Worm (Caenorhabditis elegans) whole organism, L2 larva: ENCODE results near the gene hpo-38.

ENCODE experiments used
- C34F6.9 ChIP-seq: fragments of 150-350 bp; optimal IDR thresholded peaks from 2 replicates; lab custom pipeline; 2014; ENCODE audit warnings: missing biosample characterization, missing genetic modification characterization
- ama-1 ChIP-seq: fragments of 150-350 bp; optimal IDR thresholded peaks from 2 replicates; lab custom pipeline; 2018; ENCODE audit warnings: inconsistent platforms
- elt-1 ChIP-seq: fragments of 150-350 bp; optimal IDR thresholded peaks from 2 replicates; lab custom pipeline; 2014; ENCODE audit warnings: missing biosample characterization, missing genetic modification characterization
- elt-3 ChIP-seq: sonication (generic microtip); optimal IDR thresholded peaks from 2 replicates; lab custom pipeline; 2017; ENCODE audit warnings: missing biosample characterization, missing genetic modification characterization
- lin-39 ChIP-seq: fragments of 150-350 bp; optimal IDR thresholded peaks from 2 replicates; lab custom pipeline; 2014; ENCODE audit warnings: missing biosample characterization, missing genetic modification reagents, missing genetic modification characterization
- lsy-2 ChIP-seq, 2 experiments: fragments of 150-350 bp in 1 of 2; sonication (generic microtip) in 1 of 2; optimal IDR thresholded peaks; 2 replicates each; lab custom pipeline; 2014 to 2017; ENCODE audit warnings: missing biosample characterization in 2 of 2, missing genetic modification characterization in 2 of 2
- mdl-1 ChIP-seq, 2 experiments: fragments of 150-350 bp in 1 of 2; sonication (generic microtip) in 1 of 2; optimal IDR thresholded peaks; 2 replicates each; lab custom pipeline; 2017; ENCODE audit warnings: missing biosample characterization in 2 of 2, missing genetic modification characterization in 2 of 2
- nhr-11 ChIP-seq: fragments of 150-350 bp; optimal IDR thresholded peaks from 2 replicates; lab custom pipeline; 2014; ENCODE audit warnings: missing biosample characterization, missing genetic modification characterization
- unc-62 ChIP-seq: fragments of 150-350 bp; optimal IDR thresholded peaks from 2 replicates; lab custom pipeline; 2014; ENCODE audit warnings: missing biosample characterization, missing genetic modification reagents, missing genetic modification characterization
- ztf-11 ChIP-seq: sonication (generic microtip); optimal IDR thresholded peaks from 2 replicates; lab custom pipeline; 2017; ENCODE audit warnings: missing biosample characterization, missing genetic modification characterization

DNA sequence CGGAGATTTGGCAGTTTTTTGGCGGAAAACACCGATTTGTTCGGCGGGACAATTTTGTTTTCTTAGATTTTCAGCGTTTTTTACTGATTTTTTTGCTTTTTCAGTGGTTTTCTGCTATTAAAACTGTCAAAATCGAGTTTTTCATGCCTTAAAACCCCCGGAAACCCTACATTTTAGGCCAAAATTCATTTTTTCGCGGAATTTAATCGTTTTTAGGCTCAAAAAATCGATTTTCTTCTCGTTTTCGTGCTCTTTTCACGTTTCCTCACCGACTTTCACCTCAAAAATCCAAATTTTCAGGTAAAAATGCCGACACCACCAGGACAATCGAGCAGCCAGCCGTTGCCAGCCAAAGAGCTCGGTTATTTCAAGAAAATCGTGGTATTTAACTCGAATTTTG lies 5.3 kb downstream of the hpo-38 start, which contains the start of gene hpo-29:
- TF ChIP-seq elt-1 (tag; lab: Kevin White, UChicago) (no peak), elt-3 (no peak), ama-1 (lab: Kevin White, UChicago) (no peak), lin-39 (tag; lab: Kevin White, UChicago) (no peak), nhr-11 (tag; lab: Kevin White, UChicago) (no peak), C34F6.9 (tag; lab: Kevin White, UChicago) (no peak), unc-62 (GFP tag; lab: Kevin White, UChicago) (no peak), mdl-1 (tag; optimal IDR thresholded peaks at IDR 0.05; lab: Kevin White, UChicago) (no peak), lsy-2 (tag; optimal IDR thresholded peaks at IDR 0.05; lab: Kevin White, UChicago) (no peak), ztf-11 (no peak)
